Worm (Caenorhabditis elegans) whole organism, L1 larva: Measurements from ENCODE around the gene srd-38.

ENCODE experiments used
- C16A3.4 ChIP-seq: fragments of 150-350 bp; optimal IDR thresholded peaks from 2 replicates; lab custom pipeline; 2014; ENCODE audit warnings: missing biosample characterization, missing genetic modification characterization
- C34B4.2 ChIP-seq: sonication (generic microtip); optimal IDR thresholded peaks from 2 replicates; lab custom pipeline; 2017; ENCODE audit warnings: mild to moderate bottlenecking, missing genetic modification characterization, missing compliant biosample characterization
- F16B12.6 ChIP-seq: fragments of 150-350 bp; optimal IDR thresholded peaks from 2 replicates; lab custom pipeline; 2014; ENCODE audit warnings: missing biosample characterization, missing genetic modification characterization
- aha-1 ChIP-seq: fragments of 150-350 bp; optimal IDR thresholded peaks from 2 replicates; lab custom pipeline; 2014; ENCODE audit warnings: missing biosample characterization, missing genetic modification characterization
- alr-1 ChIP-seq: fragments of 200-800 bp; sonication (Bioruptor generic); optimal IDR thresholded peaks from 2 replicates; lab custom pipeline; 2018; ENCODE audit warnings: borderline replicate concordance, mild to moderate bottlenecking, missing genetic modification characterization, missing compliant biosample characterization
- ama-1 ChIP-seq: fragments of 150-350 bp; optimal IDR thresholded peaks from 2 replicates; lab custom pipeline; 2014
- blmp-1 ChIP-seq: fragments of 150-350 bp; optimal IDR thresholded peaks from 2 replicates; lab custom pipeline; 2014; ENCODE audit warnings: missing biosample characterization, missing genetic modification characterization
- ceh-88 ChIP-seq: fragments of 200-800 bp; sonication (Bioruptor generic); IDR thresholded peaks from 2 replicates; pipeline ENCODE4 v1.3.6; 2022; ENCODE audit warnings: missing genetic modification characterization, missing compliant biosample characterization
- ces-1 ChIP-seq: fragments of 150-350 bp; optimal IDR thresholded peaks from 2 replicates; lab custom pipeline; 2014; ENCODE audit warnings: missing biosample characterization, missing genetic modification reagents, missing genetic modification characterization
- dpl-1 ChIP-seq, 3 experiments: fragments of 150-350 bp in 2 of 3; sonication (generic microtip) in 1 of 3; optimal IDR thresholded peaks; 2 replicates each; lab custom pipeline; 2014 to 2017; ENCODE audit warnings: missing biosample characterization in 3 of 3, missing genetic modification characterization in 3 of 3, missing genetic modification reagents in 3 of 3
- efl-1 ChIP-seq, 4 experiments: fragments of 150-350 bp; optimal IDR thresholded peaks in 3 of 4; peaks in 1 of 4; 1 replicate in 1 of 4; 2 replicates in 3 of 4; lab custom pipeline; 2014; ENCODE audit warnings: missing biosample characterization in 2 of 4, missing genetic modification characterization in 2 of 4, missing genetic modification reagents in 2 of 4
- egl-13 ChIP-seq: sonication (generic microtip); optimal IDR thresholded peaks from 2 replicates; lab custom pipeline; 2016; ENCODE audit warnings: missing genotype, missing genetic modification reagents, missing genetic modification characterization, missing compliant biosample characterization
- egl-27 ChIP-seq, 2 experiments: fragments of 150-350 bp in 1 of 2; sonication (generic microtip); optimal IDR thresholded peaks; 3 replicates each; lab custom pipeline; 2017 to 2018; ENCODE audit warnings: missing biosample characterization in 2 of 2, missing genetic modification characterization in 2 of 2, missing genetic modification reagents in 2 of 2
- elt-2 ChIP-seq: sonication (generic microtip); optimal IDR thresholded peaks from 2 replicates; lab custom pipeline; 2016; ENCODE audit warnings: missing genetic modification characterization, mild to moderate bottlenecking, inconsistent platforms, missing compliant biosample characterization, missing genetic modification reagents
- ets-5 ChIP-seq: fragments of 200-800 bp; sonication (Bioruptor generic); IDR thresholded peaks from 2 replicates; pipeline ENCODE4 v1.3.6; 2022; ENCODE audit warnings: missing genetic modification characterization, missing compliant biosample characterization
- fkh-10 ChIP-seq: sonication (generic microtip); optimal IDR thresholded peaks from 2 replicates; lab custom pipeline; 2017; ENCODE audit warnings: missing biosample characterization, missing genetic modification reagents, missing genetic modification characterization
- fkh-8 ChIP-seq: sonication (generic microtip); optimal IDR thresholded peaks from 2 replicates; lab custom pipeline; 2016; ENCODE audit warnings: mild to moderate bottlenecking, missing genetic modification characterization, missing compliant biosample characterization
- hlh-4 ChIP-seq: sonication (generic microtip); optimal IDR thresholded peaks from 2 replicates; lab custom pipeline; 2016; ENCODE audit warnings: mild to moderate bottlenecking, missing genetic modification characterization, missing compliant biosample characterization
- hpl-2 ChIP-seq: fragments of 150-350 bp; optimal IDR thresholded peaks from 2 replicates; lab custom pipeline; 2014; ENCODE audit warnings: missing biosample characterization, missing genetic modification reagents, missing genetic modification characterization
- lin-13 ChIP-seq: fragments of 150-350 bp; optimal IDR thresholded peaks from 2 replicates; lab custom pipeline; 2014; ENCODE audit warnings: missing biosample characterization, missing genetic modification reagents, missing genetic modification characterization
- lin-39 ChIP-seq: fragments of 150-350 bp; optimal IDR thresholded peaks from 2 replicates; lab custom pipeline; 2014; ENCODE audit warnings: missing biosample characterization, missing genetic modification reagents, missing genetic modification characterization
- lir-3 ChIP-seq: sonication (generic microtip); optimal IDR thresholded peaks from 2 replicates; lab custom pipeline; 2016; ENCODE audit warnings: mild to moderate bottlenecking, missing genetic modification characterization, moderate library complexity, missing compliant biosample characterization; ENCODE audit not compliant: poor library complexity
- lsy-2 ChIP-seq, 2 experiments: fragments of 150-350 bp; optimal IDR thresholded peaks; 2 replicates each; lab custom pipeline; 2014; ENCODE audit warnings: missing biosample characterization in 2 of 2, missing genetic modification characterization in 2 of 2
- mab-9 ChIP-seq: fragments of 200-800 bp; sonication (Bioruptor generic); IDR thresholded peaks from 2 replicates; pipeline ENCODE4 v1.3.6; 2022; ENCODE audit warnings: missing genetic modification reagents, missing genetic modification characterization, missing compliant biosample characterization
- mef-2 ChIP-seq: fragments of 150-350 bp; optimal IDR thresholded peaks from 2 replicates; lab custom pipeline; 2014; ENCODE audit warnings: missing biosample characterization, missing genetic modification characterization
- mep-1 ChIP-seq: fragments of 150-350 bp; optimal IDR thresholded peaks from 2 replicates; lab custom pipeline; 2014; ENCODE audit warnings: missing biosample characterization, missing genetic modification characterization
- nhr-19 ChIP-seq: fragments of 200-800 bp; sonication (Bioruptor generic); conservative IDR thresholded peaks from 2 replicates; pipeline ENCODE4 v1.3.6; 2022; ENCODE audit warnings: missing genetic modification characterization, missing compliant biosample characterization
- nhr-237 ChIP-seq: fragments of 150-350 bp; optimal IDR thresholded peaks from 2 replicates; lab custom pipeline; 2014; ENCODE audit warnings: missing biosample characterization, missing genetic modification characterization
- nhr-28 ChIP-seq: fragments of 150-350 bp; optimal IDR thresholded peaks from 2 replicates; lab custom pipeline; 2014; ENCODE audit warnings: missing biosample characterization, missing genetic modification characterization
- nhr-47 ChIP-seq: sonication (generic microtip); optimal IDR thresholded peaks from 2 replicates; lab custom pipeline; 2016; ENCODE audit warnings: mild to moderate bottlenecking, missing genetic modification characterization, moderate library complexity, missing compliant biosample characterization
- nhr-71 ChIP-seq: sonication (generic microtip); optimal IDR thresholded peaks from 2 replicates; lab custom pipeline; 2016; ENCODE audit warnings: mild to moderate bottlenecking, missing genetic modification characterization, moderate library complexity, missing compliant biosample characterization
- nhr-76 ChIP-seq: sonication (generic microtip); optimal IDR thresholded peaks from 2 replicates; lab custom pipeline; 2017; ENCODE audit warnings: missing biosample characterization, missing genetic modification characterization
- nhr-84 ChIP-seq: sonication (generic microtip); optimal IDR thresholded peaks from 2 replicates; lab custom pipeline; 2017; ENCODE audit warnings: missing biosample characterization, missing genetic modification characterization
- nhr-85 ChIP-seq: sonication (generic microtip); peaks from one replicate; lab custom pipeline; 2016; ENCODE audit warnings: missing genetic modification characterization, inconsistent platforms, missing compliant biosample characterization
- pax-3 ChIP-seq: fragments of 200-800 bp; sonication (Bioruptor generic); optimal IDR thresholded peaks from 2 replicates; lab custom pipeline; 2018; ENCODE audit warnings: mild to moderate bottlenecking, missing genetic modification characterization, moderate library complexity, missing compliant biosample characterization
- rnt-1 ChIP-seq: sonication (generic microtip); optimal IDR thresholded peaks from 2 replicates; lab custom pipeline; 2016; ENCODE audit warnings: mild to moderate bottlenecking, missing genetic modification characterization, moderate library complexity, missing compliant biosample characterization
- skn-1 ChIP-seq: fragments of 150-350 bp; optimal IDR thresholded peaks from 2 replicates; lab custom pipeline; 2014; ENCODE audit warnings: missing biosample characterization, missing genetic modification characterization
- snu-23 ChIP-seq: sonication (generic microtip); optimal IDR thresholded peaks from 2 replicates; lab custom pipeline; 2016; ENCODE audit warnings: missing genetic modification characterization, missing compliant biosample characterization
- sox-4 ChIP-seq: sonication (generic microtip); optimal IDR thresholded peaks from 2 replicates; lab custom pipeline; 2016; ENCODE audit warnings: missing genetic modification characterization, missing compliant biosample characterization
- sup-37 ChIP-seq: fragments of 200-800 bp; sonication (Bioruptor generic); optimal IDR thresholded peaks from 2 replicates; lab custom pipeline; 2018; ENCODE audit warnings: mild to moderate bottlenecking, missing genetic modification characterization, missing compliant biosample characterization
- unc-130 ChIP-seq: fragments of 150-350 bp; optimal IDR thresholded peaks from 2 replicates; lab custom pipeline; 2017; ENCODE audit warnings: missing biosample characterization, missing genetic modification characterization, inconsistent platforms
- unc-62 ChIP-seq: fragments of 150-350 bp; optimal IDR thresholded peaks from 2 replicates; lab custom pipeline; 2014; ENCODE audit warnings: missing biosample characterization, missing genetic modification reagents, missing genetic modification characterization
- unc-86 ChIP-seq: sonication (generic microtip); optimal IDR thresholded peaks from 2 replicates; lab custom pipeline; 2016; ENCODE audit warnings: missing genetic modification characterization, missing compliant biosample characterization
- unc-98 ChIP-seq: fragments of 200-800 bp; sonication (Bioruptor generic); IDR thresholded peaks from 2 replicates; pipeline ENCODE4 v1.3.6; 2022; ENCODE audit warnings: missing genetic modification characterization, missing compliant biosample characterization
- xbp-1 ChIP-seq: sonication (generic microtip); optimal IDR thresholded peaks from 2 replicates; lab custom pipeline; 2016; ENCODE audit warnings: missing genetic modification characterization, missing compliant biosample characterization
- zag-1 ChIP-seq: fragments of 150-350 bp; optimal IDR thresholded peaks from 2 replicates; lab custom pipeline; 2014; ENCODE audit warnings: missing biosample characterization, missing genetic modification characterization
- ztf-11 ChIP-seq, 2 experiments: sonication (generic microtip); optimal IDR thresholded peaks; 2 replicates each; lab custom pipeline; 2016 to 2017; ENCODE audit warnings: missing genetic modification characterization in 2 of 2, missing biosample characterization in 1 of 2, missing compliant biosample characterization in 1 of 2

Gene srd-38

DNA sequence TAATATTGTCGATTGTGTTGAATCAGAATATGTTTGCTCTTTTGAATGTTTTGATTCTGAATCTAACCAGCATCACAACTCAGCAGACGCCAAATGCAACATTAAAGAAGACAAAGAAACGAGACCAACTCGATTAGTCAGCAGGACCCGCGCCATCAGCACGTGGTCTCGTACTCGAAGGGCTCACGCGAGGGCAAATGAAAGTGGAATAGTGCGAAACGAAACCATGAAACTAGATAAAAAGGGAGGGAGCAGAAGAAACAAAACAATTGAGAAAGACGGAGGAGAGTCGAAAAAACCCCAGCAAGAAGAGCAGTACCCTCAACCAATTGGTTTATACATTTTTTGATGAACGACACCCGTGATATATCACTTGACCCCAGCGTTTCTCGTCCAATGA, 45.4 kb downstream of the srd-38 start (continued):
- TF ChIP-seq nhr-47 (peak; percentile 5), dpl-1 (GFP tag; optimal IDR thresholded peaks at IDR 0.05; lab: Kevin White, UChicago) (no peak), zag-1 (no peak), ceh-88 (GFP tag; lab: Robert Waterston, UW) (no peak), unc-98 (GFP tag; lab: Robert Waterston, UW) (no peak), lir-3 (tag; lab: Kevin White, UChicago) (no peak), nhr-28 (no peak), unc-130 (tag; lab: Kevin White, UChicago) (peak; percentile 35), nhr-76 (no peak), egl-13 (tag; lab: Kevin White, UChicago) (no peak), mef-2 (tag; lab: Kevin White, UChicago) (no peak), lsy-2 (tag; optimal IDR thresholded peaks at IDR 0.05; lab: Kevin White, UChicago) (peak in 1 of 2 experiments; percentile 50), unc-62 (no peak), mab-9 (GFP tag; lab: Robert Waterston, UW) (peak; percentile 20; the same call in 1 of the 2 replicates), mep-1 (no peak), sox-4 (tag; lab: Kevin White, UChicago) (no peak)

DNA sequence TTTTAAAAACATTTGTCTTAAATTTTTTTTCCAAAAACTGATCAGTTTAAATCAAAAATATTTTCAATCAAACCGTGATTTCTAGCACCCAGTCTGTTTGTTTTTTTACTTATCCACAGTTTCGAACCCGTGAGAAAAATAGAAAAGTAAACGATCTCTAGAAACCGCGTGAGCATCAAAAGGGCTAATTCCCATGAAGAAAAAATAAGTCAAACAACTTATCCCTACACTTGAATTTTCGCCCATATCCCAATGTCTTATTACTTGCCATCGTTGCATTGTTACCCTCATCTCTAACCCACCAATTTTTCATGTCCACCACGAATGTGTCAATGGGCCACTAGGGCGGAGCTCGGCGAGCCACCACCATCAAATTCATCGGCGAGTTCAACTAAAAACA, 46.1 kb downstream of the srd-38 start, which contains the start of gene ptr-24:
Gene ptr-24, plus strand, starts transcription at position 301 of the 400 bp plus-strand sequence.
- no peak for TF ChIP-seq ets-5 (GFP tag; lab: Robert Waterston, UW)
- TF ChIP-seq lin-39, result no peak
- TF ChIP-seq unc-86 (tag; lab: Kevin White, UChicago), result no peak
- TF ChIP-seq hlh-4 (tag; lab: Kevin White, UChicago), result no peak
- no peak for TF ChIP-seq fkh-8 (tag; lab: Kevin White, UChicago)
- no peak for TF ChIP-seq sox-4 (tag; lab: Kevin White, UChicago)
- TF ChIP-seq blmp-1 (tag; lab: Kevin White, UChicago), result no peak
- no peak for TF ChIP-seq efl-1 (optimal IDR thresholded peaks at IDR 0.05; lab: Kevin White, UChicago)
- TF ChIP-seq efl-1 (GFP tag; optimal IDR thresholded peaks at IDR 0.05 in 1 of 2; lab: Kevin White, UChicago), result no peak
- TF ChIP-seq F16B12.6 (tag; lab: Kevin White, UChicago), result no peak
- no peak for TF ChIP-seq egl-13 (tag; lab: Kevin White, UChicago)
- TF ChIP-seq ces-1 (GFP tag; lab: Kevin White, UChicago), result no peak

DNA sequence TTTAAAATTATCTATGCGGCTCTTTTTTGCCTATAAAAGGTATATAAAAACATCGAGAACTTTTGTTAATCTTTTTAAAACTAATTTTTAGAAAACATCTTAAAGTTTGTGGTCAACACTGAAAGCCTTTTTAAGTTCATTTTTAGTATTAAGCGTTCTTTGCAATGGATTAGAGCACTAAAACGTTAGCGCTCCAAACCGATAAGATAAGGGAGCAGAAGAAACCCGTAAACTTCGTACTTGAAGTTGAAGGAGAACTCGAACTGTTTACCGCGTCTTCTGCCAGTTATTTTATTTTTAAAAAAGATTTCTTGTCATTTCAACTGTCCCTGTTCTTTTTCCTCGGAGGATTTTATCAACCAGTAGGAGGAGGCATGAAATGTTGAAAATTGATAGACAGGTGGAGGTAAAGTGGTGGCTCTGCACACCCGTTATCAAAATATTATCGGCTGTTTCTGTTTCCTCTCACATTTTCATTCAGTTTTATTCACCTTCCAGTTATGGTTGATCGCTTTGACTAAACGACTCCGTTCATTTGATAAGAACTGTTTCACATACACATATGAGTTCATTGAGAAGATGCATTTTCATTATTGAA, 47.5 kb downstream of the srd-38 start:
- TF ChIP-seq blmp-1 (tag; lab: Kevin White, UChicago) (no peak), egl-27 (tag; optimal IDR thresholded peaks at IDR 0.05; lab: Kevin White, UChicago) (no peak), C16A3.4 (no peak), snu-23 (GFP tag; lab: Kevin White, UChicago) (no peak), rnt-1 (tag; lab: Kevin White, UChicago) (no peak), lin-13 (no peak), xbp-1 (no peak), elt-2 (tag; lab: Kevin White, UChicago) (peak; percentile 66), egl-13 (tag; lab: Kevin White, UChicago) (no peak), sup-37 (GFP tag; lab: Kevin White, UChicago) (no peak), nhr-28 (no peak), ceh-88 (GFP tag; lab: Robert Waterston, UW) (no peak), efl-1 (optimal IDR thresholded peaks at IDR 0.05; lab: Kevin White, UChicago) (no peak), efl-1 (GFP tag; optimal IDR thresholded peaks at IDR 0.05 in 1 of 2; lab: Kevin White, UChicago) (peak in 1 of 2 experiments; percentile 21), nhr-19 (no peak), nhr-71 (peak; percentile 5), ces-1 (GFP tag; lab: Kevin White, UChicago) (no peak), aha-1 (tag; lab: Kevin White, UChicago) (no peak)

DNA sequence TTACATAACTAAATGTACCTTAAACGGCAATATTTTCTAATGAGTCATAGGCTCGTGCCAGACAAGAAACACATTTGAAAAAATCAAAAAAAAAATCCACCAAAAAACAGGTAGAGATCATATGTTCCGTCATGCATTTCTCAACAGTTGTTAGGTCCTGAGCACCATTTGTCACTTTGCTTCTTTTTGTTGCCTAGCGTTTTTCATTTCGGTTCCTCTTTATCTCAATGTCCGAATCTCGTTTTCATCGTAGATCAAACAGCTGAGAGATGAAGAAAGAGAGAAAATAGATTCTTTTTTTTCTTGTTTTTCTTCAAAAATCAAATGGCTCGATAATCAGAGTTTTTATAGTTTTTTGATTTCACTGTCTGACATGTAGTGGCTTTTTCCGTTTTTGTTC, 49.4 kb downstream of the srd-38 start:
- no peak for TF ChIP-seq egl-13 (tag; lab: Kevin White, UChicago)
- no peak for TF ChIP-seq skn-1 (tag; lab: Kevin White, UChicago)
- no peak for TF ChIP-seq nhr-237
- peak; percentile 25 for TF ChIP-seq lin-39
- TF ChIP-seq ets-5 (GFP tag; lab: Robert Waterston, UW), result no peak
- no peak for TF ChIP-seq C34B4.2
- peak; percentile 81 for TF ChIP-seq rnt-1 (tag; lab: Kevin White, UChicago)
- TF ChIP-seq ztf-11 (tag; optimal IDR thresholded peaks at IDR 0.05; lab: Kevin White, UChicago), result no peak
- TF ChIP-seq mab-9 (GFP tag; lab: Robert Waterston, UW), result no peak
- TF ChIP-seq fkh-10 (GFP tag; lab: Kevin White, UChicago), result no peak
- TF ChIP-seq hpl-2 (GFP tag; lab: Kevin White, UChicago), result no peak
- TF ChIP-seq ama-1 (lab: Kevin White, UChicago), result no peak
- TF ChIP-seq nhr-85 (tag; lab: Kevin White, UChicago), result peak; percentile 51
- no peak for TF ChIP-seq pax-3
- TF ChIP-seq nhr-84 (tag; lab: Kevin White, UChicago), result no peak
- no peak for TF ChIP-seq alr-1
- TF ChIP-seq mef-2 (tag; lab: Kevin White, UChicago), result no peak
- TF ChIP-seq dpl-1 (GFP tag; optimal IDR thresholded peaks at IDR 0.05; lab: Kevin White, UChicago), result no peak
